Fruit fly (Drosophila melanogaster) whole organism, embryonic: ENCODE data around the gene Hrb98DE.
A peak's percentile ranks its signal among the peaks of the same experiment; 100 is the strongest.

Experiments
- Antp ChIP-seq: fragments of 200-800 bp; sonication (Bioruptor generic); optimal IDR thresholded peaks from 3 replicates; lab custom pipeline; 2016; ENCODE audit warnings: missing biosample characterization, missing genetic modification characterization
- CG11696 ChIP-seq: fragments of 200-800 bp; sonication (Bioruptor generic); IDR thresholded peaks from 2 replicates; pipeline ENCODE4 v1.3.6; 2022; ENCODE audit warnings: missing biosample characterization, missing genetic modification characterization
- CG14014 ChIP-seq: fragments of 200-800 bp; sonication (Bioruptor generic); IDR thresholded peaks from 2 replicates; pipeline ENCODE4 v1.3.6; 2022; ENCODE audit warnings: missing biosample characterization, missing genetic modification characterization
- CG15601 ChIP-seq: fragments of 200-800 bp; sonication (Bioruptor generic); optimal IDR thresholded peaks from 3 replicates; lab custom pipeline; 2019; ENCODE audit warnings: missing biosample characterization, mild to moderate bottlenecking, missing genetic modification characterization, moderate library complexity
- CG1647 ChIP-seq: fragments of 200-800 bp; sonication (Bioruptor generic); optimal IDR thresholded peaks from 3 replicates; lab custom pipeline; 2016; ENCODE audit warnings: missing biosample characterization, missing genetic modification characterization
- CG17328 ChIP-seq: fragments of 200-800 bp; sonication (Bioruptor generic); IDR thresholded peaks from 2 replicates; pipeline ENCODE4 v1.3.6; 2022; ENCODE audit warnings: missing biosample characterization, missing genetic modification characterization
- CG17385 ChIP-seq: fragments of 200-800 bp; sonication (Bioruptor generic); optimal IDR thresholded peaks from 3 replicates; lab custom pipeline; 2018; ENCODE audit warnings: missing biosample characterization, mild to moderate bottlenecking, missing genetic modification characterization
- CG17829 ChIP-seq: fragments of 200-800 bp; optimal IDR thresholded peaks from 2 replicates; lab custom pipeline; 2019; ENCODE audit warnings: missing biosample characterization, mild to moderate bottlenecking, missing genetic modification characterization, moderate library complexity
- CG1832 ChIP-seq: fragments of 200-800 bp; sonication (Bioruptor generic); optimal IDR thresholded peaks from 2 replicates; lab custom pipeline; 2017; ENCODE audit warnings: missing biosample characterization, mild to moderate bottlenecking, missing genetic modification characterization, inconsistent platforms
- CG30020 ChIP-seq: fragments of 200-800 bp; optimal IDR thresholded peaks from 2 replicates; lab custom pipeline; 2019; ENCODE audit warnings: missing biosample characterization, mild to moderate bottlenecking, missing genetic modification characterization, moderate library complexity
- CG42726 ChIP-seq: fragments of 200-800 bp; sonication (Bioruptor generic); IDR thresholded peaks from 2 replicates; pipeline ENCODE4 v1.3.6; 2022; ENCODE audit warnings: missing biosample characterization, missing genetic modification characterization; ENCODE audit not compliant: partially characterized antibody
- CG4424 ChIP-seq: fragments of 200-800 bp; sonication (Bioruptor generic); optimal IDR thresholded peaks from 3 replicates; lab custom pipeline; 2016; ENCODE audit warnings: missing biosample characterization, missing genetic modification characterization
- CG6175 ChIP-seq: fragments of 200-800 bp; sonication (Bioruptor generic); IDR thresholded peaks from 3 replicates; pipeline ENCODE4 v1.3.6; 2022; ENCODE audit warnings: missing biosample characterization, missing genetic modification characterization
- CG7372 ChIP-seq: fragments of 200-800 bp; sonication (Bioruptor generic); IDR thresholded peaks from 2 replicates; pipeline ENCODE4 v1.3.6; 2022; ENCODE audit warnings: missing biosample characterization, missing genetic modification characterization
- CG8765 ChIP-seq: fragments of 200-800 bp; sonication (Bioruptor generic); IDR thresholded peaks from 2 replicates; pipeline ENCODE4 v1.3.6; 2022; ENCODE audit warnings: missing biosample characterization, missing genetic modification characterization
- CG9876 ChIP-seq: fragments of 200-800 bp; sonication (Bioruptor generic); optimal IDR thresholded peaks from 2 replicates; lab custom pipeline; 2016; ENCODE audit warnings: missing biosample characterization, missing genetic modification characterization
- Camta ChIP-seq: fragments of 200-800 bp; sonication (Bioruptor generic); optimal IDR thresholded peaks from 2 replicates; lab custom pipeline; 2016; ENCODE audit warnings: missing biosample characterization, missing genetic modification characterization
- HHEX ChIP-seq: fragments of 200-800 bp; sonication (Bioruptor generic); optimal IDR thresholded peaks from 3 replicates; lab custom pipeline; 2017; ENCODE audit warnings: missing biosample characterization, mild to moderate bottlenecking, missing genetic modification characterization, missing genetic modification reagents
- HLH54F ChIP-seq: fragments of 200-800 bp; sonication (Bioruptor generic); optimal IDR thresholded peaks from 3 replicates; lab custom pipeline; 2016; ENCODE audit warnings: missing biosample characterization, missing genetic modification characterization
- HmgD ChIP-seq: fragments of 200-800 bp; sonication (Bioruptor generic); optimal IDR thresholded peaks from 3 replicates; lab custom pipeline; 2016; ENCODE audit warnings: missing biosample characterization, missing genetic modification characterization
- Hmr ChIP-seq: fragments of 200-800 bp; sonication (Bioruptor generic); optimal IDR thresholded peaks from 3 replicates; lab custom pipeline; 2017; ENCODE audit warnings: mild to moderate bottlenecking, missing biosample characterization, missing genetic modification reagents, missing genetic modification characterization
- Hr51 ChIP-seq, 2 experiments: fragments of 200-800 bp; sonication (Bioruptor generic); optimal IDR thresholded peaks; 2 replicates in 1 of 2; 3 replicates in 1 of 2; lab custom pipeline; 2016 to 2018; ENCODE audit warnings: missing biosample characterization in 2 of 2, missing genetic modification characterization in 2 of 2, mild to moderate bottlenecking in 1 of 2, moderate library complexity in 1 of 2
- Lhr ChIP-seq: fragments of 200-800 bp; sonication (Bioruptor generic); optimal IDR thresholded peaks from 3 replicates; lab custom pipeline; 2017; ENCODE audit warnings: mild to moderate bottlenecking, missing biosample characterization, missing genetic modification reagents, missing genetic modification characterization
- MESR4 ChIP-seq: fragments of 200-800 bp; sonication (Bioruptor generic); optimal IDR thresholded peaks from 2 replicates; lab custom pipeline; 2018; ENCODE audit warnings: missing biosample characterization, mild to moderate bottlenecking, missing genetic modification characterization, moderate library complexity
- NFAT ChIP-seq: fragments of 200-800 bp; sonication (Bioruptor generic); IDR thresholded peaks from 2 replicates; pipeline ENCODE4 v1.3.6; 2022; ENCODE audit warnings: missing biosample characterization, missing genetic modification characterization
- Oli ChIP-seq: fragments of 200-800 bp; sonication (Bioruptor generic); optimal IDR thresholded peaks from 2 replicates; lab custom pipeline; 2018; ENCODE audit warnings: missing biosample characterization, mild to moderate bottlenecking, missing genetic modification characterization, moderate library complexity
- Sry-δ ChIP-seq: fragments of 200-800 bp; sonication (Bioruptor generic); optimal IDR thresholded peaks from 2 replicates; lab custom pipeline; 2016; ENCODE audit warnings: missing biosample characterization, missing genetic modification characterization
- al ChIP-seq: fragments of 200-800 bp; sonication (Bioruptor generic); IDR thresholded peaks from 2 replicates; pipeline ENCODE4 v1.3.6; 2022; ENCODE audit warnings: missing biosample characterization, missing genetic modification characterization
- ci ChIP-seq: fragments of 200-800 bp; sonication (Bioruptor generic); IDR thresholded peaks from 3 replicates; pipeline ENCODE4 v1.3.6; 2022; ENCODE audit warnings: missing biosample characterization, missing genetic modification characterization
- croc ChIP-seq: fragments of 200-800 bp; sonication (Bioruptor generic); conservative IDR thresholded peaks from 3 replicates; pipeline ENCODE4 v1.3.6; 2022; ENCODE audit warnings: missing biosample characterization, missing genetic modification characterization
- da ChIP-seq: fragments of 200-800 bp; sonication (Bioruptor generic); optimal IDR thresholded peaks from 2 replicates; lab custom pipeline; 2016; ENCODE audit warnings: missing biosample characterization, missing genetic modification characterization
- dati ChIP-seq: fragments of 200-800 bp; sonication (Bioruptor generic); IDR thresholded peaks from 2 replicates; pipeline ENCODE4 v1.3.6; 2022; ENCODE audit warnings: missing biosample characterization, missing genetic modification characterization
- dysf ChIP-seq: fragments of 200-800 bp; sonication (Bioruptor generic); IDR thresholded peaks from 3 replicates; pipeline ENCODE4 v1.3.6; 2022; ENCODE audit warnings: missing biosample characterization, missing genetic modification characterization
- eve ChIP-seq, 2 experiments: fragments of >200 bp; optimal IDR thresholded peaks; 2 replicates each; lab custom pipeline; 2017; ENCODE audit warnings: missing biosample characterization in 2 of 2, missing genetic modification characterization in 2 of 2
- gt ChIP-seq: fragments of 200-800 bp; sonication (Bioruptor generic); IDR thresholded peaks from 2 replicates; pipeline ENCODE4 v1.3.6; 2022; ENCODE audit warnings: missing biosample characterization, missing genetic modification characterization
- ind ChIP-seq: fragments of 200-800 bp; sonication (Bioruptor generic); optimal IDR thresholded peaks from 3 replicates; lab custom pipeline; 2016; ENCODE audit warnings: missing biosample characterization, missing genetic modification characterization
- knrl ChIP-seq: fragments of 200-800 bp; sonication (Bioruptor generic); IDR thresholded peaks from 3 replicates; pipeline ENCODE4 v1.3.6; 2022; ENCODE audit warnings: missing biosample characterization, missing genetic modification characterization; ENCODE audit not compliant: partially characterized antibody
- lola ChIP-seq, 3 experiments: fragments of >200 bp in 2 of 3; fragments of 200-800 bp in 1 of 3; sonication (Bioruptor generic) in 1 of 3; optimal IDR thresholded peaks; 2 replicates each; lab custom pipeline; 2017 to 2019; ENCODE audit warnings: missing biosample characterization in 3 of 3, missing genetic modification characterization in 3 of 3, mild to moderate bottlenecking in 1 of 3, moderate library complexity in 1 of 3
- nau ChIP-seq: fragments of 200-800 bp; sonication (Bioruptor generic); optimal IDR thresholded peaks from 3 replicates; lab custom pipeline; 2017; ENCODE audit warnings: missing biosample characterization, mild to moderate bottlenecking, missing genetic modification characterization, missing genetic modification reagents
- nom ChIP-seq: fragments of 200-800 bp; sonication (Bioruptor generic); optimal IDR thresholded peaks from 2 replicates; lab custom pipeline; 2017; ENCODE audit warnings: missing biosample characterization, missing genetic modification characterization, mild to moderate bottlenecking, moderate library complexity, missing genetic modification reagents
- pzg ChIP-seq: fragments of 200-800 bp; sonication (Bioruptor generic); optimal IDR thresholded peaks from 3 replicates; lab custom pipeline; 2018; ENCODE audit warnings: missing biosample characterization, mild to moderate bottlenecking, missing genetic modification characterization, moderate library complexity
- rib ChIP-seq: fragments of 200-800 bp; sonication (Bioruptor generic); IDR thresholded peaks from 2 replicates; pipeline ENCODE4 v1.3.6; 2022; ENCODE audit warnings: missing biosample characterization, missing genetic modification characterization
- scrt ChIP-seq: fragments of 200-800 bp; sonication (Bioruptor generic); optimal IDR thresholded peaks from 2 replicates; lab custom pipeline; 2018; ENCODE audit warnings: missing biosample characterization, mild to moderate bottlenecking, missing genetic modification characterization, moderate library complexity
- so ChIP-seq: fragments of 200-800 bp; sonication (Bioruptor generic); IDR thresholded peaks from 3 replicates; pipeline ENCODE4 v1.3.6; 2022; ENCODE audit warnings: missing biosample characterization, missing genetic modification characterization
- ssp ChIP-seq: fragments of 200-800 bp; sonication (Bioruptor generic); IDR thresholded peaks from 2 replicates; pipeline ENCODE4 v1.3.6; 2022; ENCODE audit warnings: missing biosample characterization, missing genetic modification characterization
- tap ChIP-seq: fragments of 200-800 bp; optimal IDR thresholded peaks from 3 replicates; lab custom pipeline; 2019; ENCODE audit warnings: missing biosample characterization, mild to moderate bottlenecking, missing genetic modification characterization, moderate library complexity
- toy ChIP-seq: fragments of 200-800 bp; sonication (Bioruptor generic); IDR thresholded peaks from 2 replicates; pipeline ENCODE4 v1.3.6; 2022; ENCODE audit warnings: missing biosample characterization, missing genetic modification characterization
- usp ChIP-seq: fragments of >200 bp; optimal IDR thresholded peaks from 2 replicates; lab custom pipeline; 2017; ENCODE audit warnings: missing biosample characterization, missing genetic modification characterization
- wek ChIP-seq: fragments of 200-800 bp; sonication (Bioruptor generic); optimal IDR thresholded peaks from 3 replicates; lab custom pipeline; 2018; ENCODE audit warnings: missing biosample characterization, mild to moderate bottlenecking, missing genetic modification characterization, moderate library complexity

Gene Hrb98DE

dm6 chr3R:28634981-28635930, 35.6 kb downstream of the Hrb98DE start, which contains the start of gene CG10011 (continued):
- TF ChIP-seq Hr51 (GFP tag; optimal IDR thresholded peaks at IDR 0.05; lab: Kevin White, UChicago), result no peak
- no peak for TF ChIP-seq CG15601 (tag; lab: Kevin White, UChicago)
- TF ChIP-seq CG17385, result peak; percentile 53
- no peak for TF ChIP-seq CG9876
- no peak for TF ChIP-seq CG6175 (GFP tag; lab: Robert Waterston, UW)
- peak; percentile 20; the same call in 1 of the 3 replicates for TF ChIP-seq ci (GFP tag; lab: Robert Waterston, UW)
- no peak for TF ChIP-seq CG7372 (GFP tag; lab: Robert Waterston, UW)
- no peak for TF ChIP-seq toy (GFP tag; lab: Robert Waterston, UW)
- TF ChIP-seq CG8765 (GFP tag; lab: Robert Waterston, UW), result no peak
- 0 out of 2 replicates have a peak, but pooled peaks have one; percentile 7 for TF ChIP-seq NFAT
- no peak for TF ChIP-seq lola (GFP tag; optimal IDR thresholded peaks at IDR 0.05; lab: Kevin White, UChicago)
- TF ChIP-seq dati (GFP tag; lab: Robert Waterston, UW), result no peak
- TF ChIP-seq nom, result no peak
- TF ChIP-seq al, result no peak
- TF ChIP-seq CG17328 (GFP tag; lab: Robert Waterston, UW), result no peak
- no peak for TF ChIP-seq wek (GFP tag; lab: Kevin White, UChicago)
- TF ChIP-seq da (GFP tag; lab: Kevin White, UChicago), result no peak
- peak; percentile 10 for TF ChIP-seq CG30020 (tag; lab: Kevin White, UChicago)
- no peak for TF ChIP-seq Hmr (GFP tag; lab: Kevin White, UChicago)
- TF ChIP-seq gt (GFP tag; lab: Robert Waterston, UW), result no peak
- no peak for TF ChIP-seq CG42726
- TF ChIP-seq pzg (GFP tag; lab: Kevin White, UChicago), result peak; percentile 72
- TF ChIP-seq HmgD (GFP tag; lab: Kevin White, UChicago), result no peak
- TF ChIP-seq nau (GFP tag; lab: Kevin White, UChicago), result no peak
- TF ChIP-seq HHEX (GFP tag; lab: Kevin White, UChicago), result no peak
- TF ChIP-seq HLH54F (GFP tag; lab: Kevin White, UChicago), result no peak
- no peak for TF ChIP-seq CG1832
- TF ChIP-seq MESR4 (GFP tag; lab: Kevin White, UChicago), result peak; percentile 73
- TF ChIP-seq CG17829, result peak; percentile 24
- TF ChIP-seq Sry-δ (GFP tag; lab: Kevin White, UChicago), result peak; percentile 1
- TF ChIP-seq CG4424 (GFP tag; lab: Kevin White, UChicago), result no peak
- no peak for TF ChIP-seq croc (GFP tag; lab: Robert Waterston, UW)
- TF ChIP-seq tap (tag; lab: Kevin White, UChicago), result no peak
- TF ChIP-seq CG14014 (GFP tag; lab: Robert Waterston, UW), result no peak
- TF ChIP-seq Lhr (GFP tag; lab: Kevin White, UChicago), result peak; percentile 58
- TF ChIP-seq rib (GFP tag; lab: Robert Waterston, UW), result no peak
- TF ChIP-seq ssp, result peak; percentile 83
- no peak for TF ChIP-seq CG1647 (GFP tag; lab: Kevin White, UChicago)
- TF ChIP-seq eve (GFP tag; optimal IDR thresholded peaks at IDR 0.05; lab: Kevin White, UChicago), result no peak
- no peak for TF ChIP-seq CG11696
- no peak for TF ChIP-seq usp (GFP tag; lab: Kevin White, UChicago)
- no peak for TF ChIP-seq so (GFP tag; lab: Robert Waterston, UW)
- peak; percentile 10 for TF ChIP-seq Antp (GFP tag; lab: Kevin White, UChicago)
- TF ChIP-seq Oli, result no peak
- TF ChIP-seq scrt (GFP tag; lab: Kevin White, UChicago), result no peak
- no peak for TF ChIP-seq dysf (GFP tag; lab: Robert Waterston, UW)
- TF ChIP-seq Camta (GFP tag; lab: Kevin White, UChicago), result no peak
- no peak for TF ChIP-seq ind (GFP tag; lab: Kevin White, UChicago)
- TF ChIP-seq knrl, result peak; percentile 54; the same call in 1 of the 3 replicates
